Worm (Caenorhabditis elegans) whole organism, late embryonic: ENCODE results near the gene R13H4.2.

Experiments used
- K02D7.2 ChIP-seq: sonication (generic microtip); optimal IDR thresholded peaks from 2 replicates; lab custom pipeline; 2017; ENCODE audit warnings: mild to moderate bottlenecking, missing genetic modification characterization, missing compliant biosample characterization
- ama-1 ChIP-seq: fragments of 150-350 bp; optimal IDR thresholded peaks from 2 replicates; lab custom pipeline; 2014
- ceh-14 ChIP-seq: sonication (generic microtip); optimal IDR thresholded peaks from 2 replicates; lab custom pipeline; 2016; ENCODE audit warnings: missing genotype, missing genetic modification characterization, missing compliant biosample characterization
- ceh-30 ChIP-seq: fragments of 150-350 bp; optimal IDR thresholded peaks from 2 replicates; lab custom pipeline; 2014; ENCODE audit warnings: missing biosample characterization, missing genetic modification characterization
- ceh-48 ChIP-seq: sonication (generic microtip); optimal IDR thresholded peaks from 2 replicates; lab custom pipeline; 2016; ENCODE audit warnings: missing genetic modification characterization, inconsistent platforms, missing compliant biosample characterization
- dve-1 ChIP-seq: sonication (generic microtip); optimal IDR thresholded peaks from 2 replicates; lab custom pipeline; 2017; ENCODE audit warnings: antibody characterized with exemption, mild to moderate bottlenecking, missing genetic modification characterization, missing compliant biosample characterization
- elt-2 ChIP-seq: sonication (generic microtip); optimal IDR thresholded peaks from 2 replicates; lab custom pipeline; 2016; ENCODE audit warnings: missing genetic modification reagents, missing genetic modification characterization, missing compliant biosample characterization
- hlh-30 ChIP-seq: sonication (generic microtip); optimal IDR thresholded peaks from 2 replicates; lab custom pipeline; 2017; ENCODE audit warnings: antibody characterized with exemption, missing genetic modification characterization, missing compliant biosample characterization; ENCODE audit not compliant: insufficient read depth
- nhr-11 ChIP-seq: fragments of 150-350 bp; optimal IDR thresholded peaks from 2 replicates; lab custom pipeline; 2014; ENCODE audit warnings: missing biosample characterization, missing genetic modification characterization
- ttx-3 ChIP-seq: sonication (generic microtip); optimal IDR thresholded peaks from 2 replicates; lab custom pipeline; 2016; ENCODE audit warnings: missing genetic modification reagents, missing genetic modification characterization, missing compliant biosample characterization

- TF ChIP-seq ceh-48 (no peak), hlh-30 (tag; lab: Kevin White, UChicago) (no peak), elt-2 (tag; lab: Kevin White, UChicago) (no peak), ceh-14 (tag; lab: Kevin White, UChicago) (no peak), ttx-3 (no peak), dve-1 (no peak), ceh-30 (tag; lab: Kevin White, UChicago) (no peak), ama-1 (lab: Kevin White, UChicago) (no peak), K02D7.2 (tag; lab: Kevin White, UChicago) (no peak), nhr-11 (no peak)
Measured at ce11 chrV:11860375-11860774, 24.2 kb downstream of the R13H4.2 start, which contains the start of gene R13H4.5.
